Fruit fly (Drosophila melanogaster): ENCODE measurements around the gene GckIII.

GckIII gene

DNA sequence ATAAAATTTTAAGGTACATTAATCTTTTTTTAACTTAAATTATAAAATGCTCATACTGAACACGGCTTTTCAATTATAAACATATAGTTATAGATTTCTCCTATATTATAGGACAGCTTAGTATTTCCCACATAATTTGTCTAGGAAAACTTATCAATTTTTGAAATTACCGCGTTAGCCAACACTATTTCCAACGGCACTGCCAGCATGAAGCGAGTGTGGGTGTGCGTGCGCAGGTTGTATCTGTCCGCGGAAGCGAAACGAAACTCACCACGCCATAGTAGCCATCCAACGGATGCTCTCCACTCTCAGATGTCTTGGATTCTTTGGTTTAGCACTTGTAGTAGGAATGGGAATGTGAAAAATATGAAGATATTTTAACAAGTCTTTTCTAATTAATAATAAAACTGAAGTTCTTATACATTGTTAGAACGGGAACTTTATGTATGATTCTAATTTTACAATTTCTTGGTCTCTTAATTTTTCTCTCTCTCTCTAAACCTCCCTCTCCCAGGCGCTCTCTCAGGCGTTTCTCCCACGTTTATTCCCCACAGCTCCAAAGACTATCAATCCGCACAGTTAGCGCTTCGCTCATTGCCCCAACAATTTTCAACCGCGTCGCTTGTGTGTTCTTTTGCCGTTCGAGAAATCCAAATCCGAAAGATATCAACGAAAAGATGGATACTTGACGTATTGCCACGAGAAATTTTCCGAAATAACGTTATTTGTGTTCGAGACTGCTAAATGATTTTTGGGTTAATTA lies 31.7 kb upstream of the GckIII start, which contains the start of gene Dad:
TSS of gene Dad (plus strand) at position 593 of the 763 bp plus-strand sequence.
- TF ChIP-seq Rel (GFP tag; optimal IDR thresholded peaks at IDR 0.05) (peak; percentile 10), Rel (tag; optimal IDR thresholded peaks at IDR 0.05) (peak; percentile 8), Hnf4 (GFP tag; optimal IDR thresholded peaks at IDR 0.05) (peak; percentile 48), lola (GFP tag; optimal IDR thresholded peaks at IDR 0.05) (no peak), CrebA (GFP tag; optimal IDR thresholded peaks at IDR 0.05; ENCODE audit: borderline replicate concordance) (peak; percentile 8), CG32264 (GFP tag; optimal IDR thresholded peaks at IDR 0.05) (peak; percentile 1), h (GFP tag; optimal IDR thresholded peaks at IDR 0.05) (peak; percentile 83), OdsH (GFP tag; optimal IDR thresholded peaks at IDR 0.05) (peak; percentile 49), foxo (GFP tag; optimal IDR thresholded peaks at IDR 0.05) (peak in 1 of 2 experiments; percentile 71), pan (optimal IDR thresholded peaks at IDR 0.05) (no peak), Myc (optimal IDR thresholded peaks at IDR 0.05) (no peak), sv (GFP tag; optimal IDR thresholded peaks at IDR 0.05) (no peak), sage (GFP tag; optimal IDR thresholded peaks at IDR 0.05) (peak; percentile 49), Dif (GFP tag; optimal IDR thresholded peaks at IDR 0.05; ENCODE audit: partially characterized antibody) (peak; percentile 66), Hr83 (GFP tag; optimal IDR thresholded peaks at IDR 0.05; ENCODE audit: poor library complexity, severe bottlenecking) (peak; percentile 51), GATAd (GFP tag; optimal IDR thresholded peaks at IDR 0.05) (no peak), N (GFP tag; optimal IDR thresholded peaks at IDR 0.05) (no peak), tai (GFP tag; optimal IDR thresholded peaks at IDR 0.05) (peak; percentile 55), HLH106 (tag; optimal IDR thresholded peaks at IDR 0.05) (peak; percentile 55), br (GFP tag; optimal IDR thresholded peaks at IDR 0.05) (peak; percentile 75), Vsx2 (GFP tag; optimal IDR thresholded peaks at IDR 0.05; ENCODE audit: partially characterized antibody) (peak; percentile 20), rgr (GFP tag; optimal IDR thresholded peaks at IDR 0.05) (peak; percentile 78), ey (GFP tag; optimal IDR thresholded peaks at IDR 0.05) (peak; percentile 49), Sp1 (GFP tag; optimal IDR thresholded peaks at IDR 0.05) (peak; percentile 34), brk (GFP tag; optimal IDR thresholded peaks at IDR 0.05) (peak; percentile 64), dl (GFP tag; optimal IDR thresholded peaks at IDR 0.05; ENCODE audit: insufficient read depth in 1 of 2, partially characterized antibody in 2 of 2) (peak; percentile 53 to 70), woc (GFP tag; optimal IDR thresholded peaks at IDR 0.05) (no peak), fru (GFP tag; optimal IDR thresholded peaks at IDR 0.05) (peak; percentile 69)

DNA sequence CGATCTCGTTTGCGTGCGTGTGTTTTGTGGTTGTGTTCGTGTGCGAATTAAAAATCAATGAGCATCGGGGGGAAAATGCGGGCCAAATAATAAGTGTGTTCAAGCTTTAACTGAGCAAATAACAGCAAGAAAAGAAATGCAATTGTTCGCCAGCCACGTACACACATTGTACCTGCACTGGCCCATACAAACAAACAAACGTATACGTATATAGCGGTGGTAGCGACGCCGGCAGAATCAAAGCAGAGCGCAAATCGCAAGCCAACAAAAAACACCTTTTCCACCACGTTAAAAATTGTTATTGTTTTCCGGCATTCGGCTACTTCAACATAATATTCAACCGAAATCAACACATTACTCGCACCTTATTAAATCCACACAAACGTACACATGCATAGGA lies 30.8 kb upstream of the GckIII start:
- TF ChIP-seq Dfd (GFP tag; optimal IDR thresholded peaks at IDR 0.05): no peak
- no peak for TF ChIP-seq OdsH (GFP tag; optimal IDR thresholded peaks at IDR 0.05)
- TF ChIP-seq Hr83 (GFP tag; optimal IDR thresholded peaks at IDR 0.05; ENCODE audit: poor library complexity, severe bottlenecking): no peak
- no peak for TF ChIP-seq Myc (optimal IDR thresholded peaks at IDR 0.05)

DNA sequence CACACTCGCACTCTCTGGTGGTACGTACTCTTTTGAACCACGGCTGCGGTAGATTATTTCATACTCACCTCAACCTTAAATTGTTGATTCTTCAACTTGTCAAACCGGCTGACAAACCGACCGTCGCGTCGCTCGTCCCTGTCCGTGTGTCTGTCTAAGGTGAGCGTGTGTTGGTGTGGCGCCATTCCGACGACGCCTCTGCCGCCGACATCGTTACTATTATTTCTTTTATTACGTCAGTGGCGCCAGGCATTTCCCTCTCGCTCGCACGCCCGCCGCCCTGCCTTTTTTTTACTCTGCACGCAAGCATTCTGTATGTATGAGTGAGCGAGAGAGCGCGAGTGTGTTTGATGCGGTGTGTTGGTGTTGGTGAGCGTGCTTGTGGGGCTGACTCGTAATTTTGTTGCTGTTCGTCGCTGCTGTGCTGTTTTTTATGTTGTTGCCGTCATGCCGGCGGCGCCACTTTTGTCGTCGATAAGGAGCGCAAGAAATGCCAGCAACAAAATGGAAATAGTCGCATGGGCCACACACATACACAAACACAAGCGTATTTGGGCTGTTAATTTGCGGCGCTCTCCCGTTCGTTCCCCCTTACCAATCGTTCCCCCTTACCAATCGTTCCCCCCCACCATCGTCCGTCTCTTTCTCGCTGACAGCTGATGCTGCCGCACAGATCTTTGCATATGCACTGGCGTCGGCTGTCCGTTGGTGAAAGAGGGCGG lies 29.0 kb upstream of the GckIII start:
- TF ChIP-seq CrebA (GFP tag; optimal IDR thresholded peaks at IDR 0.05; ENCODE audit: borderline replicate concordance) (peak; percentile 50), ey (GFP tag; optimal IDR thresholded peaks at IDR 0.05) (no peak), fru (GFP tag; optimal IDR thresholded peaks at IDR 0.05) (peak; percentile 62), Sp1 (GFP tag; optimal IDR thresholded peaks at IDR 0.05) (peak; percentile 48), Hr83 (GFP tag; optimal IDR thresholded peaks at IDR 0.05; ENCODE audit: poor library complexity, severe bottlenecking) (peak; percentile 52), br (GFP tag; optimal IDR thresholded peaks at IDR 0.05) (peak; percentile 33), Dfd (GFP tag; optimal IDR thresholded peaks at IDR 0.05) (no peak), h (GFP tag; optimal IDR thresholded peaks at IDR 0.05) (peak; percentile 71), woc (GFP tag; optimal IDR thresholded peaks at IDR 0.05) (no peak), rgr (GFP tag; optimal IDR thresholded peaks at IDR 0.05) (peak; percentile 27), CG32264 (GFP tag; optimal IDR thresholded peaks at IDR 0.05) (no peak), N (GFP tag; optimal IDR thresholded peaks at IDR 0.05) (peak; percentile 84), Mio (GFP tag; optimal IDR thresholded peaks at IDR 0.05) (no peak), dl (GFP tag; optimal IDR thresholded peaks at IDR 0.05; ENCODE audit: insufficient read depth in 1 of 2, partially characterized antibody in 2 of 2) (peak; percentile 26 to 31), Vsx2 (GFP tag; optimal IDR thresholded peaks at IDR 0.05; ENCODE audit: partially characterized antibody) (peak; percentile 78), Abd-B (GFP tag; optimal IDR thresholded peaks at IDR 0.05) (peak; percentile 60), OdsH (GFP tag; optimal IDR thresholded peaks at IDR 0.05) (peak; percentile 45), jim (GFP tag; optimal IDR thresholded peaks at IDR 0.05) (peak; percentile 82), foxo (GFP tag; optimal IDR thresholded peaks at IDR 0.05) (peak; percentile 2 to 25), pan (optimal IDR thresholded peaks at IDR 0.05) (no peak), lola (GFP tag; optimal IDR thresholded peaks at IDR 0.05) (no peak), Hnf4 (GFP tag; optimal IDR thresholded peaks at IDR 0.05) (no peak), sage (GFP tag; optimal IDR thresholded peaks at IDR 0.05) (no peak), usp (GFP tag; optimal IDR thresholded peaks at IDR 0.05) (no peak), Myc (optimal IDR thresholded peaks at IDR 0.05) (no peak), tai (GFP tag; optimal IDR thresholded peaks at IDR 0.05) (no peak), Dif (GFP tag; optimal IDR thresholded peaks at IDR 0.05; ENCODE audit: partially characterized antibody) (peak; percentile 64), Jra (GFP tag; optimal IDR thresholded peaks at IDR 0.05) (peak; percentile 8), GATAd (GFP tag; optimal IDR thresholded peaks at IDR 0.05) (no peak), brk (GFP tag; optimal IDR thresholded peaks at IDR 0.05) (peak; percentile 94), HLH106 (tag; optimal IDR thresholded peaks at IDR 0.05) (no peak), Hr78 (GFP tag; optimal IDR thresholded peaks at IDR 0.05) (no peak), Rel (GFP tag; optimal IDR thresholded peaks at IDR 0.05) (peak; percentile 76), Rel (tag; optimal IDR thresholded peaks at IDR 0.05) (peak; percentile 23), CG9705 (GFP tag; optimal IDR thresholded peaks at IDR 0.05) (no peak), dmrt93B (GFP tag; optimal IDR thresholded peaks at IDR 0.05) (no peak), dsf (GFP tag; optimal IDR thresholded peaks at IDR 0.05; ENCODE audit: borderline replicate concordance) (no peak), sv (GFP tag; optimal IDR thresholded peaks at IDR 0.05) (no peak)

All from whole organism, wandering third instar larva.